Worm (Caenorhabditis elegans) whole organism, early embryonic: Measurements from ENCODE around the gene cyp-14A4.

Source experiments
- aly-1 ChIP-seq: sonication (generic microtip); optimal IDR thresholded peaks from 2 replicates; lab custom pipeline; 2016; ENCODE audit warnings: missing genetic modification characterization, missing compliant biosample characterization
- ama-1 ChIP-seq: fragments of 150-350 bp; optimal IDR thresholded peaks from 2 replicates; lab custom pipeline; 2014
- ceh-36 ChIP-seq: sonication (generic microtip); optimal IDR thresholded peaks from 2 replicates; lab custom pipeline; 2016; ENCODE audit warnings: missing genetic modification characterization, inconsistent platforms, missing compliant biosample characterization
- sea-1 ChIP-seq: fragments of 200-800 bp; sonication (Bioruptor generic); conservative IDR thresholded peaks from 2 replicates; pipeline ENCODE4 v1.3.6; 2022; ENCODE audit warnings: missing genetic modification characterization, missing compliant biosample characterization
- tbx-11 ChIP-seq: fragments of 200-800 bp; sonication (Bioruptor generic); IDR thresholded peaks from 2 replicates; pipeline ENCODE4 v1.3.6; 2022; ENCODE audit warnings: missing genetic modification characterization, missing compliant biosample characterization

DNA sequence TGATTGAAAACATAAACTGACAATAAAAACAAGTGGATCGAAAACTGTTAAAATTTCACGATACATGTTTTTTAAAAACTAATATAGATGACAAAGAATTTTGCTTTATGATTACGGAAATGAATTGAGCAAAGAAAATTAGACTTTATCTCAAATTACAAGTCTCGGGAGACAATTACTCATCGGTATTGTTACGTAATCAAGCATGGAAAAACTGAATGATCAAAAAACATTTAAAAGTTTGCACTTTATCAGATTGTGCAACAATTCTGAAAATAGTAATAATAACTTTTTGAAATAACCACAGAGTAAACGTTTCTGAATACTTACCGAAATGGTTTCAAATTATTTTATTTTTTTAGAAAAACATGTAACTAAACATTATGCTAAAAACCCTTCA lies 21.8 kb upstream of the cyp-14A4 start, which contains the start of gene srd-43:
- TF ChIP-seq ama-1 (lab: Kevin White, UChicago) (no peak), ceh-36 (no peak), tbx-11 (GFP tag; lab: Robert Waterston, UW) (no peak), sea-1 (GFP tag; lab: Robert Waterston, UW) (no peak), aly-1 (tag; lab: Kevin White, UChicago) (no peak)
